Fruit fly (Drosophila melanogaster): ENCODE data around the gene CG14418.

CG14418 gene

DNA sequence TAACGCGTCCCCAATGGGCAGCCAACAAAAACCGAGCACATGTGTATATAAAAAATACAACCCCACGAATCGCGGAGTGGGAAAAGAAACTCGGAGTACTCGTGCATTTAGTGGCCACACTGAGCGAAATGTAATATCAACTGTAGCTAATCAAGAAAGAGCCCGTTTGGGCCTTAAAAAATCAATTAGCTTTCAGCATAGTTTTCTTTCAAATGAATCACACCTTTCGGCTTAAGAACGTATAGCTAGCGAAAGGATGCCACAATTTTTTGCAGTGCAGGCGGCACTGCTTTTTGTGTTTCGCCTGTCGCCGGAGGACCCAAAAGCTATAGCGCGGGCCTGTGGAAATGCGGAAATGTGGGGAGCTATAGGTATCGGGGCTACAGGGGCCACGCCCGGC is 22.5 kb downstream of the CG14418 start (continued):
- peak; percentile 7 for TF ChIP-seq HLH54F (GFP tag; optimal IDR thresholded peaks at IDR 0.05)
- TF ChIP-seq Nf-YB (GFP tag; optimal IDR thresholded peaks at IDR 0.05), result no peak
- no peak for TF ChIP-seq twi (tag; optimal IDR thresholded peaks at IDR 0.05)
- no peak for TF ChIP-seq esg (GFP tag; conservative IDR thresholded peaks at IDR 0.05)
- TF ChIP-seq bbx (GFP tag; IDR thresholded peaks at IDR 0.05; ENCODE audit: partially characterized antibody), result no peak
- TF ChIP-seq CG15601 (tag; optimal IDR thresholded peaks at IDR 0.05), result no peak
- TF ChIP-seq CG12659 (GFP tag; optimal IDR thresholded peaks at IDR 0.05), result peak; percentile 11
- no peak for TF ChIP-seq CG17568 (GFP tag; optimal IDR thresholded peaks at IDR 0.05)
- TF ChIP-seq Optix (GFP tag; IDR thresholded peaks at IDR 0.05), result peak; percentile 48; the same call in 1 of the 3 replicates
- no peak for TF ChIP-seq CG16815 (GFP tag; optimal IDR thresholded peaks at IDR 0.05)
- TF ChIP-seq Gug (GFP tag; IDR thresholded peaks at IDR 0.05), result peak; percentile 36; the same call in 1 of the 4 replicates
- peak; percentile 63 for TF ChIP-seq CG2678 (tag; optimal IDR thresholded peaks at IDR 0.05)
- TF ChIP-seq Awh (GFP tag; IDR thresholded peaks at IDR 0.05), result no peak
- peak; percentile 46 for TF ChIP-seq slbo (GFP tag; IDR thresholded peaks at IDR 0.05)
- TF ChIP-seq CG7928 (GFP tag; optimal IDR thresholded peaks at IDR 0.05), result no peak
- no peak for TF ChIP-seq Bgb (GFP tag; IDR thresholded peaks at IDR 0.05; ENCODE audit: partially characterized antibody)
- peak; percentile 12 for TF ChIP-seq CG4424 (GFP tag; optimal IDR thresholded peaks at IDR 0.05)
- no peak for TF ChIP-seq cg (GFP tag; optimal IDR thresholded peaks at IDR 0.05)
- TF ChIP-seq NK7.1 (GFP tag; optimal IDR thresholded peaks at IDR 0.05), result no peak
- TF ChIP-seq CG8765 (GFP tag; IDR thresholded peaks at IDR 0.05), result no peak
- TF ChIP-seq Ssrp (tag; optimal IDR thresholded peaks at IDR 0.05), result peak; percentile 10
- TF ChIP-seq CG11504 (tag; optimal IDR thresholded peaks at IDR 0.05), result peak; percentile 65
- TF ChIP-seq CG9876 (GFP tag; optimal IDR thresholded peaks at IDR 0.05), result no peak
- TF ChIP-seq Atf6 (GFP tag; IDR thresholded peaks at IDR 0.05), result no peak
- TF ChIP-seq odd (GFP tag; optimal IDR thresholded peaks at IDR 0.05), result no peak
- peak; percentile 22 for TF ChIP-seq caup (GFP tag; optimal IDR thresholded peaks at IDR 0.05; ENCODE audit: severe bottlenecking)
- no peak for TF ChIP-seq Chrac-16 (GFP tag; optimal IDR thresholded peaks at IDR 0.05)
- no peak for TF ChIP-seq CTCF (GFP tag; optimal IDR thresholded peaks at IDR 0.05)
- no peak for TF ChIP-seq dmrt11E (tag; optimal IDR thresholded peaks at IDR 0.05)
- peak; percentile 21 for TF ChIP-seq scrt (GFP tag; optimal IDR thresholded peaks at IDR 0.05)
- TF ChIP-seq tup (GFP tag; optimal IDR thresholded peaks at IDR 0.05), result no peak
- no peak for TF ChIP-seq CG7271 (tag; optimal IDR thresholded peaks at IDR 0.05)
- peak; percentile 18; the same call in 1 of the 2 replicates for TF ChIP-seq CG17328 (GFP tag; IDR thresholded peaks at IDR 0.05)
- no peak for TF ChIP-seq amos (GFP tag; IDR thresholded peaks at IDR 0.05; ENCODE audit: partially characterized antibody)
- TF ChIP-seq CG4282 (GFP tag; optimal IDR thresholded peaks at IDR 0.05), result no peak
- TF ChIP-seq fu2 (GFP tag; optimal IDR thresholded peaks at IDR 0.05), result no peak
- TF ChIP-seq CG9727 (GFP tag; optimal IDR thresholded peaks at IDR 0.05), result peak; percentile 11
- no peak for TF ChIP-seq CG12744 (GFP tag; optimal IDR thresholded peaks at IDR 0.05)
- no peak; the same call in 1 of the 2 replicates for TF ChIP-seq onecut (GFP tag; IDR thresholded peaks at IDR 0.05)
- no peak for TF ChIP-seq CG8290 (GFP tag; optimal IDR thresholded peaks at IDR 0.05)
- peak in 1 of 2 experiments; percentile 11 for TF ChIP-seq CG8290 (tag; optimal IDR thresholded peaks at IDR 0.05)
